Worm (Caenorhabditis elegans): Measurements from ENCODE around the gene odr-1.

The odr-1 gene

DNA sequence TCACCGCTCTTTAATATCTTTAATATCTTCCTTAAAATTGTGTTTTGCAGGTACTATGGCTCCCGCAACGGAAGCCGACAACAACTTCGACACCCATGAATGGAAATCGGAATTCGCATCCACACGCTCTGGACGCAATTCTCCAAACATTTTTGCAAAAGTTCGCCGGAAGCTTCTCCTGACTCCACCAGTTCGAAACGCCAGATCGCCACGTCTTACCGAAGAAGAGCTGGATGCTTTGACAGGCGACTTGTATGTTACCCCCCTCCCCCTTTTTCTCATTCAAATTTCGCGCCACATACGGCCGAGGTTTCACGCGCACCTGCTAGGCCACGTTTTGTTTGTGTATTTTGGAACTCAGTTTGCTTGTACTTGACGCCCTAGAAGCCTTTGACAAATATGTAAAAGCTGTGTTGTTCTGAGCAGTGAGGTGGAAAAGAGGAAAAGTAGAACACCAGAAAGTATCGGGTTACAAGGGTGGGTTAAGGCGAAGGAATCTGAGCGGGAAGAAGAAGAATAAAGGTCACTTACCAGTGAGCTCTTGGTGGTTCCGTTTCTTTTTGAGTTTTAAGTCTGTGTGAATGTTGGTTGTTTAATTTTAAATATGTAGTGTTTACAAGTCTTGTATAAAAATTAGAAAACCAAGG, 34.1 kb upstream of the odr-1 start, which contains the start of gene unc-84:
Gene unc-84 (plus strand): TSS at position 51 of the 647 bp plus-strand sequence.
- TF ChIP-seq lin-15B (tag; optimal IDR thresholded peaks at IDR 0.05) (peak; percentile 16), nhr-11 (tag; optimal IDR thresholded peaks at IDR 0.05) (no peak), elt-2 (tag; optimal IDR thresholded peaks at IDR 0.05) (peak; percentile 2), nhr-67 (tag; optimal IDR thresholded peaks at IDR 0.05) (no peak), pha-4 (tag; optimal IDR thresholded peaks at IDR 0.05) (peak; percentile 48)

DNA sequence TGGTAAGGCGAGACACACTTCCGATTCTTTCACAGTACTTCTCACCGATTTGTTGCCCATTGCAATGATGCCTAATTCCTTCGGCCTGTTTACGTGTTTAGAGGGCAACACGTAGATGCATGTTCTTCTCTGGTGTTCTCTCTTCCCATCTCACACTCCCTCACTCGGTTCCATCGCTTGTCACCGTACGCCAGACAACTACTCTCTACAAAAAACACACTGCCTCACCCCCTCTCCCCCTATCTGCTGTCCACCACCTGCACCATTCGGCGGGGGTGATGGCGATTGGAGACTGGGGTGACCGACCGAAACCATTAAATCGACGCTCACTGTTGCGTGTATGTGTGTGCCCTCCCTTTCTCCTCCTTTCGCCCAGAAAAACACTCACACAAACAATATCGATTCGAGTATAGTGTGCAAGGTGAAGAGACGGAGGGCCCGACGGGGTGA, 33.1 kb upstream of the odr-1 start:
- TF ChIP-seq mml-1 (tag; optimal IDR thresholded peaks at IDR 0.05), result no peak
- TF ChIP-seq nhr-12 (tag; optimal IDR thresholded peaks at IDR 0.05), result no peak
- no peak for TF ChIP-seq zag-1 (tag; optimal IDR thresholded peaks at IDR 0.05)
- no peak for TF ChIP-seq snpc-4 (tag; optimal IDR thresholded peaks at IDR 0.05)
- peak; percentile 32 for TF ChIP-seq jun-1 (tag; optimal IDR thresholded peaks at IDR 0.05)
- no peak for TF ChIP-seq mdl-1 (tag; optimal IDR thresholded peaks at IDR 0.05)
- no peak for TF ChIP-seq pqm-1 (tag; optimal IDR thresholded peaks at IDR 0.05)
- TF ChIP-seq eor-1 (tag; optimal IDR thresholded peaks at IDR 0.05), result no peak
- TF ChIP-seq elt-2 (tag; optimal IDR thresholded peaks at IDR 0.05), result peak; percentile 46
- no peak for TF ChIP-seq R02D3.7 (tag; optimal IDR thresholded peaks at IDR 0.05)
- no peak for TF ChIP-seq ceh-9 (tag; optimal IDR thresholded peaks at IDR 0.05)
- peak; percentile 27 for TF ChIP-seq pha-4 (tag; optimal IDR thresholded peaks at IDR 0.05)
- TF ChIP-seq sea-2 (GFP tag; optimal IDR thresholded peaks at IDR 0.05), result no peak
- no peak for TF ChIP-seq ama-1 (optimal IDR thresholded peaks at IDR 0.05)
- TF ChIP-seq ceh-82 (tag; optimal IDR thresholded peaks at IDR 0.05), result no peak
- TF ChIP-seq nhr-11 (tag; optimal IDR thresholded peaks at IDR 0.05), result no peak
- TF ChIP-seq nhr-67 (tag; optimal IDR thresholded peaks at IDR 0.05), result no peak
- TF ChIP-seq nhr-43 (tag; optimal IDR thresholded peaks at IDR 0.05; ENCODE audit: poor library complexity, severe bottlenecking), result no peak
- TF ChIP-seq ztf-11 (tag; optimal IDR thresholded peaks at IDR 0.05), result no peak
- no peak for TF ChIP-seq aly-2 (tag; optimal IDR thresholded peaks at IDR 0.05)
- no peak for TF ChIP-seq ceh-16 (tag; optimal IDR thresholded peaks at IDR 0.05)
- peak; percentile 29 for TF ChIP-seq nhr-23 (tag; optimal IDR thresholded peaks at IDR 0.05)
- peak; percentile 60 for TF ChIP-seq lin-39 (tag; optimal IDR thresholded peaks at IDR 0.05)
- TF ChIP-seq unc-39 (tag; optimal IDR thresholded peaks at IDR 0.05), result no peak
- TF ChIP-seq hmg-11 (tag; optimal IDR thresholded peaks at IDR 0.05), result peak; percentile 69
- TF ChIP-seq egl-5 (tag; optimal IDR thresholded peaks at IDR 0.05), result peak; percentile 47
- no peak for TF ChIP-seq daf-12 (tag; optimal IDR thresholded peaks at IDR 0.05)
- no peak for TF ChIP-seq egl-27 (tag; optimal IDR thresholded peaks at IDR 0.05)
- no peak for TF ChIP-seq lsy-12 (tag; optimal IDR thresholded peaks at IDR 0.05)
- no peak for TF ChIP-seq fkh-10 (GFP tag; optimal IDR thresholded peaks at IDR 0.05)
- TF ChIP-seq lin-15B (tag; optimal IDR thresholded peaks at IDR 0.05), result no peak
- no peak for TF ChIP-seq nhr-77 (tag; optimal IDR thresholded peaks at IDR 0.05)
- no peak for TF ChIP-seq elt-3 (tag; optimal IDR thresholded peaks at IDR 0.05)
- no peak for TF ChIP-seq ztf-4 (tag; optimal IDR thresholded peaks at IDR 0.05)
- TF ChIP-seq nhr-28 (tag; optimal IDR thresholded peaks at IDR 0.05), result no peak
- peak; percentile 65 for TF ChIP-seq nfya-1 (tag; optimal IDR thresholded peaks at IDR 0.05; ENCODE audit: insufficient read depth)
- TF ChIP-seq nhr-25 (tag; optimal IDR thresholded peaks at IDR 0.05), result peak; percentile 92
- TF ChIP-seq nhr-237 (tag; optimal IDR thresholded peaks at IDR 0.05), result no peak
- TF ChIP-seq fkh-2 (tag; optimal IDR thresholded peaks at IDR 0.05), result no peak
- TF ChIP-seq tbx-2 (tag; optimal IDR thresholded peaks at IDR 0.05), result no peak
- TF ChIP-seq skn-1 (tag; optimal IDR thresholded peaks at IDR 0.05), result no peak
- no peak for TF ChIP-seq elt-1 (tag; optimal IDR thresholded peaks at IDR 0.05)
- TF ChIP-seq fos-1 (tag; optimal IDR thresholded peaks at IDR 0.05), result no peak
- TF ChIP-seq ZK546.5 (tag; optimal IDR thresholded peaks at IDR 0.05), result no peak
- TF ChIP-seq unc-62 (GFP tag; optimal IDR thresholded peaks at IDR 0.05), result peak; percentile 24
- no peak for TF ChIP-seq nhr-76 (tag; optimal IDR thresholded peaks at IDR 0.05)
- peak; percentile 62 for TF ChIP-seq ceh-28 (tag; optimal IDR thresholded peaks at IDR 0.05)

All from whole organism, L3 larva.